Worm (Caenorhabditis elegans) whole organism, mixed stage, embryonic: Measurements from ENCODE around the gene Y105C5B.8.

Source experiments
- blmp-1 ChIP-seq: fragments of 150-350 bp; optimal IDR thresholded peaks from 2 replicates; lab custom pipeline; 2014; ENCODE audit warnings: missing biosample characterization, missing genetic modification characterization
- ces-1 ChIP-seq: fragments of 150-350 bp; optimal IDR thresholded peaks from 2 replicates; lab custom pipeline; 2014; ENCODE audit warnings: missing biosample characterization, missing genetic modification reagents, missing genetic modification characterization
- lsy-2 ChIP-seq: fragments of 150-350 bp; optimal IDR thresholded peaks from 2 replicates; lab custom pipeline; 2014; ENCODE audit warnings: missing biosample characterization, missing genetic modification characterization
- snpc-4 ChIP-seq: fragments of 150-350 bp; optimal IDR thresholded peaks from 2 replicates; lab custom pipeline; 2014; ENCODE audit warnings: missing biosample characterization, missing genetic modification characterization

DNA sequence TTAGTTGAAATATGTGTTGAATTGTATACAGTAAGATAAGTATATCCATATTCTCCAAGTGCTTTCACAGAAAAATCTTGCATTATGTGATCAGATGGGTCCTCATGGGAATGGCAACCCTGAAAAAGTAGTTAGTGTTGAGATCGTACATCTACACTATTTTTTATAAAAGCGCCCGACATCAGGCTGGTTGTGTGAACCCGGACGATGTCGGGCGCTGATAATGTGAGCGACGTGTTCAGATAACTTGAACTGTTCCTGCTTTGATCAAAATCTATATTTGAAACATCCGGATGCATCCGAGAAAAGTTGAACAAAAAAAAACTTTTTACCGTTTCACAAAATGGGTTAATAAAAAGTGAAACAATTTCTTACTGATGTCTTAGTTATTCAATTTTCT is 11.6 kb downstream of the Y105C5B.8 start:
- no peak for TF ChIP-seq lsy-2 (tag; lab: Kevin White, UChicago)
- TF ChIP-seq ces-1 (GFP tag; lab: Kevin White, UChicago): no peak
- no peak for TF ChIP-seq snpc-4 (tag; lab: Kevin White, UChicago)
- TF ChIP-seq blmp-1 (tag; lab: Kevin White, UChicago): no peak
